Fruit fly (Drosophila melanogaster) whole organism, prepupa: ENCODE results near the gene CG5235.

Source experiments
- Blimp-1 ChIP-seq: fragments of 200-800 bp; sonication (Bioruptor generic); optimal IDR thresholded peaks from 3 replicates; lab custom pipeline; 2017; ENCODE audit warnings: missing biosample characterization, missing genetic modification characterization, mild to moderate bottlenecking, moderate library complexity, missing genetic modification reagents
- CG10669 ChIP-seq: fragments of 200-800 bp; sonication (Bioruptor generic); optimal IDR thresholded peaks from 3 replicates; lab custom pipeline; 2018; ENCODE audit warnings: missing biosample characterization, mild to moderate bottlenecking, missing genetic modification characterization, moderate library complexity
- CG11762 ChIP-seq: fragments of 200-800 bp; sonication (Bioruptor generic); optimal IDR thresholded peaks from 3 replicates; lab custom pipeline; 2016; ENCODE audit warnings: missing biosample characterization, missing genetic modification characterization; ENCODE audit not compliant: insufficient read depth
- CG11902 ChIP-seq: fragments of 200-800 bp; sonication (Bioruptor generic); optimal IDR thresholded peaks from 3 replicates; lab custom pipeline; 2016; ENCODE audit warnings: missing biosample characterization, missing genetic modification characterization
- CG1621 ChIP-seq: fragments of 200-800 bp; sonication (Bioruptor generic); optimal IDR thresholded peaks from 3 replicates; lab custom pipeline; 2018; ENCODE audit warnings: missing biosample characterization, mild to moderate bottlenecking, missing genetic modification characterization
- CG16779 ChIP-seq: fragments of 200-800 bp; sonication (Bioruptor generic); optimal IDR thresholded peaks from 3 replicates; lab custom pipeline; 2017; ENCODE audit warnings: missing biosample characterization, mild to moderate bottlenecking, missing genetic modification characterization
- CG31627 ChIP-seq: fragments of 200-800 bp; sonication (Bioruptor generic); optimal IDR thresholded peaks from 3 replicates; lab custom pipeline; 2016; ENCODE audit warnings: missing biosample characterization, missing genetic modification characterization
- CG32006 ChIP-seq: fragments of 200-800 bp; sonication (Bioruptor generic); optimal IDR thresholded peaks from 3 replicates; lab custom pipeline; 2017; ENCODE audit warnings: missing biosample characterization, mild to moderate bottlenecking, missing genetic modification characterization
- CG34406 ChIP-seq: fragments of 200-800 bp; sonication (Bioruptor generic); optimal IDR thresholded peaks from 3 replicates; lab custom pipeline; 2016; ENCODE audit warnings: missing biosample characterization, missing genetic modification characterization
- CG3919 ChIP-seq: fragments of 200-800 bp; sonication (Bioruptor generic); optimal IDR thresholded peaks from 3 replicates; lab custom pipeline; 2016; ENCODE audit warnings: missing biosample characterization, missing genetic modification characterization
- CG6163 ChIP-seq: fragments of 200-800 bp; sonication (Bioruptor generic); IDR thresholded peaks from 3 replicates; pipeline ENCODE4 v1.3.6; 2022; ENCODE audit warnings: missing biosample characterization, missing genetic modification characterization
- CG6792 ChIP-seq: fragments of 200-800 bp; sonication (Bioruptor generic); optimal IDR thresholded peaks from 3 replicates; lab custom pipeline; 2016; ENCODE audit warnings: missing biosample characterization, missing genetic modification characterization
- CG6808 ChIP-seq: fragments of 200-800 bp; sonication (Bioruptor generic); optimal IDR thresholded peaks from 3 replicates; lab custom pipeline; 2017; ENCODE audit warnings: missing biosample characterization, missing genetic modification characterization, mild to moderate bottlenecking, moderate library complexity, missing genetic modification reagents
- CG6854 ChIP-seq: fragments of 200-800 bp; sonication (Bioruptor generic); optimal IDR thresholded peaks from 2 replicates; lab custom pipeline; 2017; ENCODE audit warnings: missing biosample characterization, mild to moderate bottlenecking, missing genetic modification characterization
- CG7368 ChIP-seq: fragments of 200-800 bp; sonication (Bioruptor generic); optimal IDR thresholded peaks from 3 replicates; lab custom pipeline; 2016; ENCODE audit warnings: missing biosample characterization, missing genetic modification characterization
- CG8119 ChIP-seq: fragments of 200-800 bp; sonication (Bioruptor generic); IDR thresholded peaks from 3 replicates; pipeline ENCODE4 v1.3.6; 2022; ENCODE audit warnings: missing biosample characterization, missing genetic modification characterization
- CG8319 ChIP-seq: fragments of 200-800 bp; sonication (Bioruptor generic); optimal IDR thresholded peaks from 3 replicates; lab custom pipeline; 2016; ENCODE audit warnings: missing biosample characterization, missing genetic modification characterization
- CG8632 ChIP-seq: fragments of 200-800 bp; sonication (Bioruptor generic); optimal IDR thresholded peaks from 3 replicates; lab custom pipeline; 2016; ENCODE audit warnings: missing biosample characterization, missing genetic modification characterization
- CG9139 ChIP-seq: fragments of 200-800 bp; sonication (Bioruptor generic); optimal IDR thresholded peaks from 3 replicates; lab custom pipeline; 2017; ENCODE audit warnings: missing biosample characterization, mild to moderate bottlenecking, missing genetic modification characterization
- Eip78C ChIP-seq: fragments of 200-800 bp; sonication (Bioruptor generic); peaks from one replicate; lab custom pipeline; 2016; ENCODE audit warnings: missing biosample characterization, missing genetic modification characterization
- Eip93F ChIP-seq: fragments of 200-800 bp; sonication (Bioruptor generic); optimal IDR thresholded peaks from 2 replicates; lab custom pipeline; 2016; ENCODE audit warnings: missing biosample characterization, mild to moderate bottlenecking, missing genetic modification characterization
- Ets21C ChIP-seq: fragments of 200-800 bp; sonication (Bioruptor generic); optimal IDR thresholded peaks from 3 replicates; lab custom pipeline; 2016; ENCODE audit warnings: missing biosample characterization, missing genetic modification characterization
- Gug ChIP-seq: fragments of 200-800 bp; sonication (Bioruptor generic); IDR thresholded peaks from 2 replicates; pipeline ENCODE4 v1.3.6; 2022; ENCODE audit warnings: missing biosample characterization, missing genetic modification characterization
- Hr38 ChIP-seq: sonication (Bioruptor generic); optimal IDR thresholded peaks from 2 replicates; lab custom pipeline; 2016; ENCODE audit warnings: missing biosample characterization, missing genetic modification characterization
- Hr39 ChIP-seq: fragments of 200-800 bp; sonication (Bioruptor generic); optimal IDR thresholded peaks from 2 replicates; lab custom pipeline; 2016; ENCODE audit warnings: missing biosample characterization, missing genetic modification characterization
- Hr4 ChIP-seq: fragments of 200-800 bp; sonication (Bioruptor generic); optimal IDR thresholded peaks from 3 replicates; lab custom pipeline; 2016; ENCODE audit warnings: missing biosample characterization, missing genetic modification characterization
- Lpt ChIP-seq: fragments of 200-800 bp; sonication (Bioruptor generic); optimal IDR thresholded peaks from 3 replicates; lab custom pipeline; 2016; ENCODE audit warnings: missing biosample characterization, missing genetic modification characterization
- Met ChIP-seq: fragments of 200-800 bp; sonication (Bioruptor generic); optimal IDR thresholded peaks from 3 replicates; lab custom pipeline; 2016; ENCODE audit warnings: missing biosample characterization, missing genetic modification characterization
- OdsH ChIP-seq: fragments of 200-800 bp; sonication (Bioruptor generic); optimal IDR thresholded peaks from 3 replicates; lab custom pipeline; 2016; ENCODE audit warnings: missing biosample characterization, missing genetic modification characterization
- Smox ChIP-seq: fragments of 200-800 bp; sonication (Bioruptor generic); optimal IDR thresholded peaks from 3 replicates; lab custom pipeline; 2016; ENCODE audit warnings: missing biosample characterization, missing genetic modification characterization
- Sox14 ChIP-seq: fragments of 200-800 bp; sonication (Bioruptor generic); optimal IDR thresholded peaks from 3 replicates; lab custom pipeline; 2016; ENCODE audit warnings: missing biosample characterization, missing genetic modification characterization
- achi ChIP-seq: fragments of 200-800 bp; sonication (Bioruptor generic); optimal IDR thresholded peaks from 3 replicates; lab custom pipeline; 2016; ENCODE audit warnings: missing biosample characterization, missing genetic modification characterization
- acj6 ChIP-seq: fragments of 200-800 bp; sonication (Bioruptor generic); optimal IDR thresholded peaks from 3 replicates; lab custom pipeline; 2016; ENCODE audit warnings: missing biosample characterization, missing genetic modification characterization
- cyc ChIP-seq: fragments of 200-800 bp; sonication (Bioruptor generic); optimal IDR thresholded peaks from 3 replicates; lab custom pipeline; 2016; ENCODE audit warnings: missing biosample characterization, missing genetic modification characterization
- dac ChIP-seq: fragments of 200-800 bp; sonication (Bioruptor generic); optimal IDR thresholded peaks from 2 replicates; lab custom pipeline; 2017; ENCODE audit warnings: missing biosample characterization, mild to moderate bottlenecking, missing genetic modification characterization
- dsx ChIP-seq: fragments of 200-800 bp; optimal IDR thresholded peaks from 3 replicates; lab custom pipeline; 2019; ENCODE audit warnings: missing biosample characterization, mild to moderate bottlenecking, missing genetic modification characterization, moderate library complexity; ENCODE audit not compliant: poor library complexity, severe bottlenecking
- eg ChIP-seq: fragments of 200-800 bp; sonication (Bioruptor generic); IDR thresholded peaks from 3 replicates; pipeline ENCODE4 v1.3.6; 2022; ENCODE audit warnings: missing biosample characterization, missing genetic modification characterization
- esn ChIP-seq: fragments of 200-800 bp; sonication (Bioruptor generic); optimal IDR thresholded peaks from 2 replicates; lab custom pipeline; 2016; ENCODE audit warnings: missing biosample characterization, mild to moderate bottlenecking, missing genetic modification characterization, moderate library complexity
- fd59A ChIP-seq: fragments of 200-800 bp; sonication (Bioruptor generic); optimal IDR thresholded peaks from 2 replicates; lab custom pipeline; 2017; ENCODE audit warnings: missing biosample characterization, mild to moderate bottlenecking, missing genetic modification characterization, missing genetic modification reagents
- fd85E ChIP-seq: fragments of 200-800 bp; sonication (Bioruptor generic); optimal IDR thresholded peaks from 3 replicates; lab custom pipeline; 2016; ENCODE audit warnings: missing biosample characterization, missing genetic modification characterization
- fkh ChIP-seq: fragments of 200-800 bp; sonication (Bioruptor generic); optimal IDR thresholded peaks from 3 replicates; lab custom pipeline; 2017; ENCODE audit warnings: missing biosample characterization, mild to moderate bottlenecking, missing genetic modification characterization, moderate library complexity
- lz ChIP-seq: fragments of 200-800 bp; sonication (Bioruptor generic); optimal IDR thresholded peaks from 3 replicates; lab custom pipeline; 2016; ENCODE audit warnings: missing biosample characterization, missing genetic modification characterization
- pdm3 ChIP-seq: fragments of 200-800 bp; sonication (Bioruptor generic); optimal IDR thresholded peaks from 3 replicates; lab custom pipeline; 2016; ENCODE audit warnings: missing biosample characterization, missing genetic modification characterization
- spab ChIP-seq: fragments of 200-800 bp; sonication (Bioruptor generic); optimal IDR thresholded peaks from 2 replicates; lab custom pipeline; 2017; ENCODE audit warnings: missing biosample characterization, mild to moderate bottlenecking, missing genetic modification characterization, missing genetic modification reagents
- ss ChIP-seq, 2 experiments: fragments of 200-800 bp; sonication (Bioruptor generic); optimal IDR thresholded peaks; 2 replicates in 1 of 2; 3 replicates in 1 of 2; lab custom pipeline; 2017 to 2018; ENCODE audit warnings: mild to moderate bottlenecking in 2 of 2, missing biosample characterization in 2 of 2, missing genetic modification characterization in 2 of 2, moderate library complexity in 1 of 2
- svp ChIP-seq: fragments of 200-800 bp; sonication (Bioruptor generic); peaks from one replicate; lab custom pipeline; 2016; ENCODE audit warnings: missing biosample characterization, missing genetic modification characterization
- topi ChIP-seq: fragments of 200-800 bp; sonication (Bioruptor generic); optimal IDR thresholded peaks from 3 replicates; lab custom pipeline; 2016; ENCODE audit warnings: missing biosample characterization, missing genetic modification characterization
- vri ChIP-seq: fragments of 200-800 bp; sonication (Bioruptor generic); optimal IDR thresholded peaks from 3 replicates; lab custom pipeline; 2016; ENCODE audit warnings: missing biosample characterization, mild to moderate bottlenecking, missing genetic modification characterization

Gene CG5235

dm6 chr3L:16048722-16049459 lies 41.3 kb downstream of the CG5235 start (continued):
- TF ChIP-seq lz (GFP tag; lab: Kevin White, UChicago) (no peak), achi (GFP tag; lab: Kevin White, UChicago) (no peak), Eip78C (GFP tag; lab: Kevin White, UChicago) (peak; percentile 18), Met (GFP tag; lab: Kevin White, UChicago) (no peak), fd85E (no peak), CG8632 (GFP tag; lab: Kevin White, UChicago) (no peak), Sox14 (no peak)

dm6 chr3L:16048086-16048485 lies 42.1 kb downstream of the CG5235 start:
- TF ChIP-seq CG6808 (peak; percentile 68), CG8319 (GFP tag; lab: Kevin White, UChicago) (peak; percentile 52), dsx (GFP tag; lab: Kevin White, UChicago) (no peak), CG32006 (GFP tag; lab: Kevin White, UChicago) (peak; percentile 64), eg (GFP tag; lab: Robert Waterston, UW) (peak; percentile 77), CG31627 (GFP tag; lab: Kevin White, UChicago) (peak; percentile 81), Lpt (GFP tag; lab: Kevin White, UChicago) (peak; percentile 46), esn (GFP tag; lab: Kevin White, UChicago) (peak; percentile 80), CG6792 (GFP tag; lab: Kevin White, UChicago) (peak; percentile 59), CG6854 (GFP tag; lab: Kevin White, UChicago) (peak; percentile 52), fd59A (peak; percentile 59), CG11902 (GFP tag; lab: Kevin White, UChicago) (peak; percentile 55), cyc (GFP tag; lab: Kevin White, UChicago) (peak; percentile 76), Hr39 (GFP tag; lab: Kevin White, UChicago) (peak; percentile 80), Met (GFP tag; lab: Kevin White, UChicago) (peak; percentile 83), CG9139 (GFP tag; lab: Kevin White, UChicago) (peak; percentile 62), CG16779 (peak; percentile 16), fkh (GFP tag; lab: Kevin White, UChicago) (peak; percentile 14), Hr38 (GFP tag; lab: Kevin White, UChicago) (no peak), CG11762 (GFP tag; lab: Kevin White, UChicago) (peak; percentile 39), vri (GFP tag; lab: Kevin White, UChicago) (peak; percentile 33), Blimp-1 (peak; percentile 41), CG8632 (GFP tag; lab: Kevin White, UChicago) (peak; percentile 62), OdsH (GFP tag; lab: Kevin White, UChicago) (peak; percentile 60), pdm3 (peak; percentile 80), CG7368 (GFP tag; lab: Kevin White, UChicago) (peak; percentile 54), CG3919 (GFP tag; lab: Kevin White, UChicago) (peak; percentile 73), CG8119 (peak; percentile 71), acj6 (peak; percentile 69), lz (GFP tag; lab: Kevin White, UChicago) (peak; percentile 75), Eip93F (GFP tag; lab: Kevin White, UChicago) (peak; percentile 13), dac (no peak), CG6163 (peak; percentile 81), achi (GFP tag; lab: Kevin White, UChicago) (peak; percentile 51), topi (GFP tag; lab: Kevin White, UChicago) (peak; percentile 83), CG34406 (GFP tag; lab: Kevin White, UChicago) (peak; percentile 64), fd85E (no peak), Hr4 (GFP tag; lab: Kevin White, UChicago) (peak; percentile 52), Eip78C (GFP tag; lab: Kevin White, UChicago) (peak; percentile 91), ss (GFP tag; optimal IDR thresholded peaks at IDR 0.05; lab: Kevin White, UChicago) (peak; percentile 45 to 80), Smox (GFP tag; lab: Kevin White, UChicago) (peak; percentile 65), CG10669 (GFP tag; lab: Kevin White, UChicago) (peak; percentile 71), svp (GFP tag; lab: Kevin White, UChicago) (peak; percentile 88), CG1621 (tag; lab: Kevin White, UChicago) (peak; percentile 74), Ets21C (GFP tag; lab: Kevin White, UChicago) (peak; percentile 67), Gug (peak; percentile 34; the same call in 1 of the 2 replicates), spab (GFP tag; lab: Kevin White, UChicago) (peak; percentile 66)
